Worm (Caenorhabditis elegans): ENCODE measurements around the gene cht-2.

Gene cht-2

ce11 chrII:8561227-8561626 is 40.5 kb downstream of the cht-2 start, which contains the start of gene iff-2 (continued):
- TF ChIP-seq ces-1 (GFP tag; optimal IDR thresholded peaks at IDR 0.05), result peak; percentile 77
- peak; percentile 51 for TF ChIP-seq unc-130 (GFP tag; optimal IDR thresholded peaks at IDR 0.05)
- peak; percentile 14 to 100 for TF ChIP-seq unc-62 (GFP tag; optimal IDR thresholded peaks at IDR 0.05 in 1 of 2)
- peak; percentile 51 for TF ChIP-seq unc-62 (tag; optimal IDR thresholded peaks at IDR 0.05)
- no peak for TF ChIP-seq nhr-111 (GFP tag; optimal IDR thresholded peaks at IDR 0.05)
- peak; percentile 97 for TF ChIP-seq jun-1 (tag; optimal IDR thresholded peaks at IDR 0.05)
- peak; percentile 97 for TF ChIP-seq nhr-10 (tag; optimal IDR thresholded peaks at IDR 0.05)
- TF ChIP-seq nhr-25 (tag; optimal IDR thresholded peaks at IDR 0.05; ENCODE audit: borderline replicate concordance, insufficient read depth), result peak; percentile 97
- peak; percentile 100 for TF ChIP-seq aha-1 (tag)
- peak; percentile 75 for TF ChIP-seq F10B5.3 (tag; optimal IDR thresholded peaks at IDR 0.05)
- TF ChIP-seq unc-39 (tag; optimal IDR thresholded peaks at IDR 0.05), result no peak
- TF ChIP-seq skn-1 (tag; optimal IDR thresholded peaks at IDR 0.05), result peak; percentile 95
- peak; percentile 97 to 98 for TF ChIP-seq lsy-2 (tag; optimal IDR thresholded peaks at IDR 0.05)
- no peak for TF ChIP-seq snpc-1.2 (GFP tag; IDR thresholded peaks at IDR 0.05)
- TF ChIP-seq ceh-20 (GFP tag; IDR thresholded peaks at IDR 0.05), result peak; percentile 98
- TF ChIP-seq cey-2 (tag; optimal IDR thresholded peaks at IDR 0.05; ENCODE audit: borderline replicate concordance, insufficient read depth), result peak; percentile 85

DNA sequence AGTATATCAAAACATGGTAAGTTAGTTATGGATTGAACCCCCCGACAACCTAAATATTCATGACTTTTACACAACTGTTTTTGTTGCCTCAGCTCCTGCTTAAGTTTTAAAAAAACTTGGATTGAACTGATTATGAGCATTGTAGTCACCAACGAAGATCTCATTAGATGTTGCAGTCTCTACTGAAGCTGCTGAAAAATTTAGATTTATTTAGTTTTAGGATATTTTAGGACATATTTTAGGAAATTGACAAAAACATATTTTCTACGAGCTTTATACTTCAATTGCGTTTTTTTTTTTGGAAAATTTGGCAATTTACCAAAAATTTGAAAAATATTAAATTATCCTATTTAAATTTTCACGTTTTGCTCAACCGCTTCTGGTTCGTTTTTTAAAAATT is 41.3 kb downstream of the cht-2 start, which contains the start of gene F54C9.14:
Gene F54C9.14 (plus strand): TSS at position 301 of the 400 bp plus-strand sequence.
- TF ChIP-seq ZK337.2 (GFP tag; IDR thresholded peaks at IDR 0.05), result no peak
- TF ChIP-seq lin-13 (GFP tag; optimal IDR thresholded peaks at IDR 0.05), result no peak
- TF ChIP-seq lin-38 (GFP tag; IDR thresholded peaks at IDR 0.05), result no peak
- no peak for TF ChIP-seq egl-43 (GFP tag; IDR thresholded peaks at IDR 0.05)
- no peak for TF ChIP-seq Y105C5A.15 (GFP tag; IDR thresholded peaks at IDR 0.05)
- no peak for TF ChIP-seq ama-1 (optimal IDR thresholded peaks at IDR 0.05)
- no peak for TF ChIP-seq zfp-3 (GFP tag; conservative IDR thresholded peaks at IDR 0.05)
- TF ChIP-seq nhr-77 (tag; optimal IDR thresholded peaks at IDR 0.05), result no peak
- no peak for TF ChIP-seq set-16 (GFP tag; IDR thresholded peaks at IDR 0.05)
- TF ChIP-seq mes-2 (tag; optimal IDR thresholded peaks at IDR 0.05; ENCODE audit: poor library complexity, severe bottlenecking), result no peak

- TF ChIP-seq daf-16 (GFP tag; optimal IDR thresholded peaks at IDR 0.05), result no peak
- TF ChIP-seq daf-16 (tag; optimal IDR thresholded peaks at IDR 0.05), result peak; percentile 33
- TF ChIP-seq ces-1 (GFP tag; optimal IDR thresholded peaks at IDR 0.05), result no peak
- TF ChIP-seq set-16 (GFP tag; IDR thresholded peaks at IDR 0.05), result no peak
- TF ChIP-seq nhr-48 (tag; optimal IDR thresholded peaks at IDR 0.05), result no peak
- TF ChIP-seq dve-1 (tag; optimal IDR thresholded peaks at IDR 0.05; ENCODE audit: insufficient read depth), result peak; percentile 43
- TF ChIP-seq dpl-1 (GFP tag; optimal IDR thresholded peaks at IDR 0.05), result peak; percentile 70
- TF ChIP-seq pqm-1 (tag; optimal IDR thresholded peaks at IDR 0.05), result peak; percentile 20
- no peak for TF ChIP-seq skn-1 (tag; optimal IDR thresholded peaks at IDR 0.05)
- peak in 1 of 2 experiments; percentile 45 for TF ChIP-seq lsy-2 (tag; optimal IDR thresholded peaks at IDR 0.05)
- peak; percentile 23 for TF ChIP-seq aha-1 (tag)
- no peak for TF ChIP-seq nhr-11 (tag; optimal IDR thresholded peaks at IDR 0.05)
- peak; percentile 39 for TF ChIP-seq nhr-28 (tag; optimal IDR thresholded peaks at IDR 0.05)
- no peak for TF ChIP-seq dmd-9 (GFP tag; IDR thresholded peaks at IDR 0.05)
- TF ChIP-seq vab-7 (GFP tag; IDR thresholded peaks at IDR 0.05), result no peak
- TF ChIP-seq nhr-10 (tag; optimal IDR thresholded peaks at IDR 0.05), result peak; percentile 1
- TF ChIP-seq nhr-6 (tag; optimal IDR thresholded peaks at IDR 0.05), result peak; percentile 53
- peak; percentile 81 for TF ChIP-seq lin-38 (GFP tag; IDR thresholded peaks at IDR 0.05)
- no peak for TF ChIP-seq ceh-32 (tag; optimal IDR thresholded peaks at IDR 0.05; ENCODE audit: poor library complexity)
- TF ChIP-seq daf-19 (GFP tag; conservative IDR thresholded peaks at IDR 0.05), result no peak
- TF ChIP-seq fkh-10 (GFP tag; optimal IDR thresholded peaks at IDR 0.05), result no peak
- TF ChIP-seq mxl-2 (GFP tag; conservative IDR thresholded peaks at IDR 0.05), result no peak
- no peak for TF ChIP-seq ceh-20 (GFP tag; IDR thresholded peaks at IDR 0.05)
- TF ChIP-seq lin-39 (tag; optimal IDR thresholded peaks at IDR 0.05), result no peak
- no peak for TF ChIP-seq ZK337.2 (GFP tag; IDR thresholded peaks at IDR 0.05)
- TF ChIP-seq mes-2 (tag; optimal IDR thresholded peaks at IDR 0.05; ENCODE audit: poor library complexity, severe bottlenecking), result peak; percentile 59
- peak; percentile 35; the same call in 1 of the 2 replicates for TF ChIP-seq T26A8.4 (GFP tag; IDR thresholded peaks at IDR 0.05)
- TF ChIP-seq T20F7.1 (GFP tag; optimal IDR thresholded peaks at IDR 0.05), result no peak
- TF ChIP-seq arid-1 (GFP tag; conservative IDR thresholded peaks at IDR 0.05), result 0 out of 2 replicates have a peak, but pooled peaks have one; percentile 22
- no peak for TF ChIP-seq F49E8.2 (tag; optimal IDR thresholded peaks at IDR 0.05; ENCODE audit: borderline replicate concordance)
Observed at ce11 chrII:8566039-8566438, 45.3 kb downstream of the cht-2 start, which contains the start of gene stc-1. TSS of gene stc-1 (minus strand) at chrII:8566139.

All from whole organism, L4 larva.